Worm (Caenorhabditis elegans): Measurements from ENCODE around the gene F07A11.1.

Gene F07A11.1

ce11 chrII:11600711-11601110 lies 8.8 kb upstream of the F07A11.1 start, which contains the start of gene F07A11.4:
F07A11.4 (plus strand) TSS chrII:11601011.
- TF ChIP-seq mdl-1 (tag; optimal IDR thresholded peaks at IDR 0.05) (no peak), aly-2 (tag; optimal IDR thresholded peaks at IDR 0.05) (no peak), sup-37 (GFP tag; optimal IDR thresholded peaks at IDR 0.05) (no peak), lin-39 (tag; optimal IDR thresholded peaks at IDR 0.05) (no peak), unc-30 (tag; optimal IDR thresholded peaks at IDR 0.05) (no peak), fkh-8 (tag; optimal IDR thresholded peaks at IDR 0.05) (no peak)

ce11 chrII:11599751-11600150 lies 7.8 kb upstream of the F07A11.1 start, which contains the start of gene npp-5:
npp-5 (minus strand) TSS chrII:11599809.
- TF ChIP-seq ceh-8 (GFP tag; optimal IDR thresholded peaks at IDR 0.05) (no peak), mep-1 (tag; optimal IDR thresholded peaks at IDR 0.05) (no peak), ets-5 (GFP tag; IDR thresholded peaks at IDR 0.05) (no peak), isw-1 (GFP tag; IDR thresholded peaks at IDR 0.05) (no peak), hlh-4 (tag; optimal IDR thresholded peaks at IDR 0.05) (no peak), nhr-19 (GFP tag; conservative IDR thresholded peaks at IDR 0.05) (no peak), pax-3 (tag; optimal IDR thresholded peaks at IDR 0.05) (no peak), egl-27 (tag; optimal IDR thresholded peaks at IDR 0.05) (no peak), nhr-71 (tag; optimal IDR thresholded peaks at IDR 0.05) (peak; percentile 52), alr-1 (tag; optimal IDR thresholded peaks at IDR 0.05; ENCODE audit: borderline replicate concordance) (no peak), lin-14 (GFP tag; optimal IDR thresholded peaks at IDR 0.05) (peak; percentile 10), F16B12.6 (tag; optimal IDR thresholded peaks at IDR 0.05) (no peak), fos-1 (tag; optimal IDR thresholded peaks at IDR 0.05) (no peak), dpl-1 (GFP tag; optimal IDR thresholded peaks at IDR 0.05) (peak; percentile 83 to 91 (median 90)), vab-15 (tag; optimal IDR thresholded peaks at IDR 0.05) (no peak), xbp-1 (tag; optimal IDR thresholded peaks at IDR 0.05) (peak; percentile 2), zag-1 (tag; optimal IDR thresholded peaks at IDR 0.05) (no peak), jun-1 (tag; optimal IDR thresholded peaks at IDR 0.05) (no peak), aly-2 (tag; optimal IDR thresholded peaks at IDR 0.05) (no peak), efl-3 (GFP tag; optimal IDR thresholded peaks at IDR 0.05) (no peak), ceh-82 (tag; optimal IDR thresholded peaks at IDR 0.05) (peak in 1 of 3 experiments; percentile 4), nhr-12 (tag; optimal IDR thresholded peaks at IDR 0.05) (no peak), hpl-2 (GFP tag; optimal IDR thresholded peaks at IDR 0.05) (no peak), lir-3 (tag; optimal IDR thresholded peaks at IDR 0.05; ENCODE audit: poor library complexity) (no peak), nhr-47 (tag; optimal IDR thresholded peaks at IDR 0.05) (peak; percentile 24), pqm-1 (tag; optimal IDR thresholded peaks at IDR 0.05) (no peak), snu-23 (GFP tag; optimal IDR thresholded peaks at IDR 0.05) (peak; percentile 20), elt-3 (tag; optimal IDR thresholded peaks at IDR 0.05) (no peak), blmp-1 (tag; optimal IDR thresholded peaks at IDR 0.05) (peak; percentile 31), snpc-4 (tag; optimal IDR thresholded peaks at IDR 0.05) (no peak), nhr-20 (tag; optimal IDR thresholded peaks at IDR 0.05) (no peak), pag-3 (tag; optimal IDR thresholded peaks at IDR 0.05; ENCODE audit: borderline replicate concordance, insufficient read depth) (no peak), ceh-88 (GFP tag; IDR thresholded peaks at IDR 0.05) (no peak), tlp-1 (tag; optimal IDR thresholded peaks at IDR 0.05) (no peak), fkh-10 (GFP tag; optimal IDR thresholded peaks at IDR 0.05) (no peak), ztf-11 (tag; optimal IDR thresholded peaks at IDR 0.05) (no peak), unc-30 (tag; optimal IDR thresholded peaks at IDR 0.05) (no peak), tbx-2 (tag; optimal IDR thresholded peaks at IDR 0.05) (peak; percentile 20), ama-1 (optimal IDR thresholded peaks at IDR 0.05) (no peak), nhr-11 (tag; optimal IDR thresholded peaks at IDR 0.05) (no peak), nhr-77 (tag; optimal IDR thresholded peaks at IDR 0.05) (no peak), grh-1 (GFP tag; IDR thresholded peaks at IDR 0.05) (no peak), fkh-4 (tag; optimal IDR thresholded peaks at IDR 0.05; ENCODE audit: borderline replicate concordance) (no peak), ces-1 (GFP tag; optimal IDR thresholded peaks at IDR 0.05) (no peak), lin-35 (GFP tag; optimal IDR thresholded peaks at IDR 0.05) (peak; percentile 78 to 96), nhr-85 (tag) (peak; percentile 52), C04F5.9 (tag; optimal IDR thresholded peaks at IDR 0.05) (no peak)

Measured in whole organism, L1 larva.